Worm (Caenorhabditis elegans) whole organism, L4 larva: ENCODE data around the gene tkr-3.

Experiments
- F26F4.8 ChIP-seq: fragments of 200-800 bp; sonication (Bioruptor generic); conservative IDR thresholded peaks from 2 replicates; pipeline ENCODE4 v1.3.6; 2022; ENCODE audit warnings: missing genetic modification characterization, missing compliant biosample characterization
- ZK546.5 ChIP-seq, 2 experiments: sonication (generic microtip); optimal IDR thresholded peaks; 2 replicates each; lab custom pipeline; 2017; ENCODE audit warnings: missing biosample characterization in 2 of 2, missing genetic modification characterization in 2 of 2
- aha-1 ChIP-seq: fragments of 150-350 bp; peaks from one replicate; lab custom pipeline; 2014; ENCODE audit warnings: missing biosample characterization, missing genetic modification characterization
- daf-16 ChIP-seq, 3 experiments: sonication (generic microtip); optimal IDR thresholded peaks; 2 replicates each; lab custom pipeline; 2016 to 2017; ENCODE audit warnings: missing genetic modification characterization in 3 of 3, missing genetic modification reagents in 3 of 3, mild to moderate bottlenecking in 2 of 3, missing compliant biosample characterization in 2 of 3, missing biosample characterization in 1 of 3, moderate library complexity in 1 of 3
- jun-1 ChIP-seq: fragments of 150-350 bp; optimal IDR thresholded peaks from 2 replicates; lab custom pipeline; 2014; ENCODE audit warnings: missing biosample characterization, missing genetic modification reagents, missing genetic modification characterization
- lin-38 ChIP-seq: fragments of 200-800 bp; sonication (Bioruptor generic); IDR thresholded peaks from 2 replicates; pipeline ENCODE4 v1.3.6; 2022; ENCODE audit warnings: missing genetic modification reagents, missing genetic modification characterization, missing compliant biosample characterization
- mdl-1 ChIP-seq, 2 experiments: fragments of 150-350 bp in 1 of 2; sonication (generic microtip) in 1 of 2; optimal IDR thresholded peaks; 2 replicates each; lab custom pipeline; 2014 to 2017; ENCODE audit warnings: missing biosample characterization in 2 of 2, missing genetic modification characterization in 2 of 2
- mep-1 ChIP-seq: fragments of 150-350 bp; sonication (generic microtip); optimal IDR thresholded peaks from 3 replicates; lab custom pipeline; 2014; ENCODE audit warnings: missing biosample characterization, missing genetic modification characterization
- mxl-3 ChIP-seq: fragments of 200-800 bp; sonication (Bioruptor generic); optimal IDR thresholded peaks from 2 replicates; lab custom pipeline; 2018; ENCODE audit warnings: mild to moderate bottlenecking, missing genetic modification characterization, missing compliant biosample characterization
- nhr-77 ChIP-seq: fragments of 150-350 bp; optimal IDR thresholded peaks from 2 replicates; lab custom pipeline; 2014; ENCODE audit warnings: missing biosample characterization, missing genetic modification characterization
- skn-1 ChIP-seq: fragments of 150-350 bp; optimal IDR thresholded peaks from 2 replicates; lab custom pipeline; 2014; ENCODE audit warnings: missing biosample characterization, missing genetic modification characterization

DNA sequence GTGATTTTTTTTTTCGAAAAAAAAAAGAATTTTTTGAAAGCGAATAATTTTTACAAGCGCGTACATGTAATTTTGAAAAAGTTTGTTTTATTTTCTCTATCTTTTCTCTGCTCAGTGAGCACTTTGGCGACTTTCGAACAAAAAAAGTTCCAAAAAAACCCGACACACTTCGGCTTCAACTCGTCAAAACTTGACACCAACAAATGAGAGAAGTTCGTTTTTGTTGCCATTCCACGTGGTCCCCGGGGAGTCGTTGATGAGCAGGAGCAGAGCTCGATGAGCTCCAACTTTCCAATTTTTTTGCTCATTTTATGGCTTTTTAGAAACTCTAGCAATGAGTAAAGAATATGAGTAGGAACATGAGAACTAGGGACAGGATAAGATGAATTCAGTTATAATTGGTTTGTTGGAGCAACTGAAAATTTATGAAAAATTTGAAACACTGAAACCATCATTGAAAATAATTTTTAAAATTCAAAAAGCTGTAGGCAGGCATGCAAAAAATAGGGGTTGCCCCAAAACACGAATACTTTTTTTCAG is 11.4 kb downstream of the tkr-3 start:
- no peak for TF ChIP-seq jun-1 (tag; lab: Kevin White, UChicago)
- peak in 1 of 2 experiments; percentile 42 for TF ChIP-seq mdl-1 (tag; optimal IDR thresholded peaks at IDR 0.05; lab: Kevin White, UChicago)
- no peak for TF ChIP-seq mep-1 (tag; lab: Kevin White, UChicago)
- no peak for TF ChIP-seq ZK546.5 (tag; optimal IDR thresholded peaks at IDR 0.05; lab: Kevin White, UChicago)
- TF ChIP-seq daf-16 (GFP tag; optimal IDR thresholded peaks at IDR 0.05; lab: Kevin White, UChicago): no peak
- TF ChIP-seq daf-16 (tag; optimal IDR thresholded peaks at IDR 0.05; lab: Kevin White, UChicago): no peak
- no peak for TF ChIP-seq skn-1 (tag; lab: Kevin White, UChicago)
- no peak for TF ChIP-seq F26F4.8 (GFP tag; lab: Robert Waterston, UW)
- no peak for TF ChIP-seq mxl-3 (GFP tag; lab: Kevin White, UChicago)
- no peak for TF ChIP-seq nhr-77 (tag; lab: Kevin White, UChicago)
- TF ChIP-seq aha-1 (tag; lab: Kevin White, UChicago): peak; percentile 98
- no peak for TF ChIP-seq lin-38
